Fruit fly (Drosophila melanogaster) whole organism, embryonic: Measurements from ENCODE around the gene CG31957.

Source experiments
- CG12155 ChIP-seq: fragments of 200-800 bp; sonication (Bioruptor generic); optimal IDR thresholded peaks from 3 replicates; lab custom pipeline; 2016; ENCODE audit warnings: missing biosample characterization, missing genetic modification characterization
- CG14860 ChIP-seq: fragments of 200-800 bp; sonication (Bioruptor generic); IDR thresholded peaks from 3 replicates; pipeline ENCODE4 v1.3.6; 2022; ENCODE audit warnings: missing biosample characterization, missing genetic modification characterization; ENCODE audit not compliant: partially characterized antibody
- CG1647 ChIP-seq: fragments of 200-800 bp; sonication (Bioruptor generic); optimal IDR thresholded peaks from 3 replicates; lab custom pipeline; 2016; ENCODE audit warnings: missing biosample characterization, missing genetic modification characterization
- CG3407 ChIP-seq: fragments of 200-800 bp; sonication (Bioruptor generic); optimal IDR thresholded peaks from 2 replicates; lab custom pipeline; 2018; ENCODE audit warnings: missing biosample characterization, mild to moderate bottlenecking, missing genetic modification characterization
- CG9609 ChIP-seq: fragments of 200-800 bp; sonication (Bioruptor generic); optimal IDR thresholded peaks from 3 replicates; lab custom pipeline; 2016; ENCODE audit warnings: missing biosample characterization, missing genetic modification characterization
- PHDP ChIP-seq: fragments of 200-800 bp; sonication (Bioruptor generic); optimal IDR thresholded peaks from 3 replicates; lab custom pipeline; 2018; ENCODE audit warnings: missing biosample characterization, mild to moderate bottlenecking, missing genetic modification characterization, moderate library complexity
- bsh ChIP-seq, 2 experiments: fragments of 200-800 bp; sonication (Bioruptor generic); optimal IDR thresholded peaks; 2 replicates each; lab custom pipeline; 2017 to 2018; ENCODE audit warnings: mild to moderate bottlenecking in 2 of 2, missing biosample characterization in 2 of 2, missing genetic modification characterization in 2 of 2, moderate library complexity in 1 of 2
- dm ChIP-seq: fragments of 200-800 bp; sonication (Bioruptor generic); optimal IDR thresholded peaks from 3 replicates; lab custom pipeline; 2016; ENCODE audit warnings: missing biosample characterization, missing genetic modification characterization
- eyg ChIP-seq: fragments of 200-800 bp; sonication (Bioruptor generic); optimal IDR thresholded peaks from 3 replicates; lab custom pipeline; 2016; ENCODE audit warnings: missing biosample characterization, missing genetic modification characterization
- sim ChIP-seq: fragments of 200-800 bp; sonication (Bioruptor generic); IDR thresholded peaks from 2 replicates; pipeline ENCODE4 v1.3.6; 2022; ENCODE audit warnings: missing biosample characterization, missing genetic modification characterization
- zen2 ChIP-seq: fragments of 200-800 bp; sonication (Bioruptor generic); IDR thresholded peaks from 3 replicates; pipeline ENCODE4 v1.3.6; 2022; ENCODE audit warnings: missing biosample characterization, missing genetic modification characterization; ENCODE audit not compliant: partially characterized antibody

DNA sequence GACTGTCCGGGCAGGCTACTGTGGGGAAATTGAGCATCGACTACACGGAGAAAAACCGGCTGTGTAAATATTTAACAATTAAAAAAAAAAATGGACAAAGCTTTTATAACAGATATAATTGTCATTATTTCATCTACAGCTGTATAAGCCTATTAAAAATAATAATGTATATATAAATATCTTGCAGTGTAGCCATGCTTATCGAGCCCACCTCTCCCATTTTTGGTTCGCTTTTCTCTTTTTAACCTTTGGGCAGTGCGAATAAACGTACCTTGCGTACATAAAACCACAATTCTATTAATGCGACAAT, 24.5 kb upstream of the CG31957 start:
- TF ChIP-seq eyg (GFP tag; lab: Kevin White, UChicago), result no peak
- no peak for TF ChIP-seq CG9609 (GFP tag; lab: Kevin White, UChicago)
- peak; percentile 81 for TF ChIP-seq PHDP (tag; lab: Kevin White, UChicago)
- TF ChIP-seq dm (GFP tag; lab: Kevin White, UChicago), result peak; percentile 6
- TF ChIP-seq zen2, result no peak
- peak; percentile 2 for TF ChIP-seq CG1647 (GFP tag; lab: Kevin White, UChicago)
- no peak for TF ChIP-seq CG14860 (GFP tag; lab: Robert Waterston, UW)
- TF ChIP-seq CG3407 (GFP tag; lab: Kevin White, UChicago), result peak; percentile 20
- 0 out of 2 replicates have a peak, but pooled peaks have one; percentile 20 for TF ChIP-seq sim (GFP tag; lab: Robert Waterston, UW)
- peak; percentile 65 for TF ChIP-seq CG12155 (GFP tag; lab: Kevin White, UChicago)
- TF ChIP-seq bsh (GFP tag; optimal IDR thresholded peaks at IDR 0.05; lab: Kevin White, UChicago), result no peak
